Worm (Caenorhabditis elegans) whole organism, L4 larva: ENCODE measurements around the gene C14B9.3.
A peak's percentile ranks its signal among the peaks of the same experiment; 100 is the strongest.

Source experiments
- F26F4.8 ChIP-seq: fragments of 200-800 bp; sonication (Bioruptor generic); conservative IDR thresholded peaks from 2 replicates; pipeline ENCODE4 v1.3.6; 2022; ENCODE audit warnings: missing genetic modification characterization, missing compliant biosample characterization
- F49E8.2 ChIP-seq: sonication (generic microtip); optimal IDR thresholded peaks from 2 replicates; lab custom pipeline; 2016; ENCODE audit warnings: missing compliant biosample characterization, mild to moderate bottlenecking, missing genetic modification characterization, borderline replicate concordance
- T26A8.4 ChIP-seq: fragments of 200-800 bp; sonication (Bioruptor generic); IDR thresholded peaks from 2 replicates; pipeline ENCODE4 v1.3.6; 2022; ENCODE audit warnings: missing genetic modification characterization, missing compliant biosample characterization
- Y5F2A.4 ChIP-seq: fragments of 200-800 bp; sonication (Bioruptor generic); optimal IDR thresholded peaks from 2 replicates; lab custom pipeline; 2018; ENCODE audit warnings: mild to moderate bottlenecking, missing genetic modification characterization, missing compliant biosample characterization
- Y75B8A.6 ChIP-seq: fragments of 200-800 bp; sonication (Bioruptor generic); IDR thresholded peaks from 2 replicates; pipeline ENCODE4 v1.3.6; 2022; ENCODE audit warnings: missing genetic modification reagents, missing genetic modification characterization, missing compliant biosample characterization
- ZK337.2 ChIP-seq: fragments of 200-800 bp; sonication (Bioruptor generic); IDR thresholded peaks from 2 replicates; pipeline ENCODE4 v1.3.6; 2022; ENCODE audit warnings: missing genetic modification reagents, missing genetic modification characterization, missing compliant biosample characterization
- aha-1 ChIP-seq: fragments of 150-350 bp; peaks from one replicate; lab custom pipeline; 2014; ENCODE audit warnings: missing biosample characterization, missing genetic modification characterization
- aly-2 ChIP-seq: sonication (generic microtip); optimal IDR thresholded peaks from 2 replicates; lab custom pipeline; 2018; ENCODE audit warnings: missing biosample characterization, missing genetic modification characterization
- ama-1 ChIP-seq: fragments of 150-350 bp; optimal IDR thresholded peaks from 2 replicates; lab custom pipeline; 2014; ENCODE audit warnings: inconsistent platforms, mixed read lengths
- ceh-28 ChIP-seq: fragments of 150-350 bp; optimal IDR thresholded peaks from 2 replicates; lab custom pipeline; 2014; ENCODE audit warnings: missing biosample characterization, missing genetic modification reagents, missing genetic modification characterization
- ceh-32 ChIP-seq: sonication (generic microtip); optimal IDR thresholded peaks from 2 replicates; lab custom pipeline; 2016; ENCODE audit warnings: mild to moderate bottlenecking, missing genetic modification characterization, missing compliant biosample characterization; ENCODE audit not compliant: poor library complexity
- ceh-44 ChIP-seq: fragments of 200-800 bp; sonication (Bioruptor generic); IDR thresholded peaks from 2 replicates; pipeline ENCODE4 v1.3.6; 2022; ENCODE audit warnings: missing genetic modification reagents, missing genetic modification characterization, missing compliant biosample characterization
- ctbp-1 ChIP-seq: fragments of 200-800 bp; sonication (Bioruptor generic); IDR thresholded peaks from 2 replicates; pipeline ENCODE4 v1.3.6; 2022; ENCODE audit warnings: missing genetic modification reagents, missing genetic modification characterization, missing compliant biosample characterization
- daf-16 ChIP-seq, 3 experiments: sonication (generic microtip); optimal IDR thresholded peaks; 2 replicates each; lab custom pipeline; 2016 to 2017; ENCODE audit warnings: missing genetic modification characterization in 3 of 3, missing genetic modification reagents in 3 of 3, mild to moderate bottlenecking in 2 of 3, missing compliant biosample characterization in 2 of 3, missing biosample characterization in 1 of 3, moderate library complexity in 1 of 3
- dmd-9 ChIP-seq: fragments of 200-800 bp; sonication (Bioruptor generic); IDR thresholded peaks from 2 replicates; pipeline ENCODE4 v1.3.6; 2022; ENCODE audit warnings: missing genetic modification reagents, missing genetic modification characterization, missing compliant biosample characterization
- duxl-1 ChIP-seq: sonication (generic microtip); optimal IDR thresholded peaks from 2 replicates; lab custom pipeline; 2016; ENCODE audit warnings: mild to moderate bottlenecking, missing genetic modification characterization, moderate library complexity, missing compliant biosample characterization; ENCODE audit not compliant: poor library complexity
- dve-1 ChIP-seq: sonication (generic microtip); optimal IDR thresholded peaks from 2 replicates; lab custom pipeline; 2017; ENCODE audit warnings: antibody characterized with exemption, mild to moderate bottlenecking, missing genetic modification characterization, missing compliant biosample characterization; ENCODE audit not compliant: insufficient read depth
- egl-27 ChIP-seq: sonication (generic microtip); optimal IDR thresholded peaks from 3 replicates; lab custom pipeline; 2017; ENCODE audit warnings: missing biosample characterization, missing genetic modification reagents, missing genetic modification characterization
- egl-43 ChIP-seq: fragments of 200-800 bp; sonication (Bioruptor generic); IDR thresholded peaks from 2 replicates; pipeline ENCODE4 v1.3.6; 2022; ENCODE audit warnings: missing genetic modification reagents, missing genetic modification characterization, missing compliant biosample characterization
- hlh-30 ChIP-seq: sonication (generic microtip); optimal IDR thresholded peaks from 2 replicates; lab custom pipeline; 2017; ENCODE audit warnings: antibody characterized with exemption, mild to moderate bottlenecking, missing genetic modification characterization, missing compliant biosample characterization; ENCODE audit not compliant: insufficient read depth
- lim-7 ChIP-seq: fragments of 200-800 bp; sonication (Bioruptor generic); IDR thresholded peaks from 2 replicates; pipeline ENCODE4 v1.3.6; 2022; ENCODE audit warnings: missing genetic modification characterization, missing compliant biosample characterization
- lin-15B ChIP-seq: fragments of 150-350 bp; sonication (generic microtip); optimal IDR thresholded peaks from 3 replicates; lab custom pipeline; 2014; ENCODE audit warnings: missing biosample characterization, missing genetic modification characterization
- lin-39 ChIP-seq: fragments of 150-350 bp; optimal IDR thresholded peaks from 2 replicates; lab custom pipeline; 2014; ENCODE audit warnings: missing biosample characterization, missing genetic modification reagents, missing genetic modification characterization
- lsy-2 ChIP-seq, 2 experiments: fragments of 150-350 bp in 1 of 2; sonication (generic microtip) in 1 of 2; optimal IDR thresholded peaks; 2 replicates each; lab custom pipeline; 2014 to 2017; ENCODE audit warnings: missing biosample characterization in 2 of 2, missing genetic modification characterization in 2 of 2
- nhr-102 ChIP-seq: sonication (generic microtip); optimal IDR thresholded peaks from 2 replicates; lab custom pipeline; 2016; ENCODE audit warnings: mild to moderate bottlenecking, missing genetic modification characterization, moderate library complexity, missing compliant biosample characterization
- nhr-111 ChIP-seq: fragments of 200-800 bp; sonication (Bioruptor generic); optimal IDR thresholded peaks from 2 replicates; lab custom pipeline; 2018; ENCODE audit warnings: mild to moderate bottlenecking, missing genetic modification characterization, missing compliant biosample characterization
- nhr-48 ChIP-seq: sonication (generic microtip); optimal IDR thresholded peaks from 2 replicates; lab custom pipeline; 2016; ENCODE audit warnings: mild to moderate bottlenecking, missing genetic modification characterization, missing compliant biosample characterization
- nhr-6 ChIP-seq: fragments of 150-350 bp; optimal IDR thresholded peaks from 2 replicates; lab custom pipeline; 2014; ENCODE audit warnings: missing biosample characterization, missing genetic modification characterization
- nhr-76 ChIP-seq: fragments of 150-350 bp; optimal IDR thresholded peaks from 2 replicates; lab custom pipeline; 2014; ENCODE audit warnings: missing biosample characterization, missing genetic modification characterization
- pha-4 ChIP-seq, 2 experiments: fragments of 150-350 bp in 1 of 2; fragments of 200-800 bp in 1 of 2; sonication (Bioruptor generic) in 1 of 2; IDR thresholded peaks in 1 of 2; optimal IDR thresholded peaks in 1 of 2; 2 replicates each; pipeline versions ENCODE4 v1.3.6 to Lab custom; 2014 to 2022; ENCODE audit warnings: missing genetic modification characterization in 2 of 2, missing genetic modification reagents in 2 of 2, missing biosample characterization in 1 of 2, missing compliant biosample characterization in 1 of 2
- php-3 ChIP-seq: fragments of 200-800 bp; sonication (Bioruptor generic); IDR thresholded peaks from 2 replicates; pipeline ENCODE4 v1.3.6; 2022; ENCODE audit warnings: missing genetic modification reagents, missing genetic modification characterization, missing compliant biosample characterization
- rbr-2 ChIP-seq: sonication (generic microtip); optimal IDR thresholded peaks from 2 replicates; lab custom pipeline; 2016; ENCODE audit warnings: missing genotype, missing genetic modification characterization, missing compliant biosample characterization
- snpc-1.2 ChIP-seq: fragments of 200-800 bp; sonication (Bioruptor generic); IDR thresholded peaks from 2 replicates; pipeline ENCODE4 v1.3.6; 2022; ENCODE audit warnings: missing genetic modification reagents, missing genetic modification characterization, missing compliant biosample characterization
- unc-62 ChIP-seq, 3 experiments: fragments of 150-350 bp in 1 of 3; sonication (generic microtip); optimal IDR thresholded peaks in 2 of 3; peaks in 1 of 3; 1 replicate in 1 of 3; 2 replicates in 2 of 3; lab custom pipeline; 2014 to 2017; ENCODE audit warnings: missing biosample characterization in 3 of 3, missing genetic modification characterization in 3 of 3, missing genetic modification reagents in 3 of 3, missing genotype in 1 of 3
- zag-1 ChIP-seq: fragments of 150-350 bp; optimal IDR thresholded peaks from 2 replicates; lab custom pipeline; 2014; ENCODE audit warnings: missing biosample characterization, missing genetic modification characterization
- zfp-2 ChIP-seq: sonication (generic microtip); optimal IDR thresholded peaks from 2 replicates; lab custom pipeline; 2016; ENCODE audit warnings: mild to moderate bottlenecking, missing genetic modification characterization, missing compliant biosample characterization

C14B9.3 gene

DNA sequence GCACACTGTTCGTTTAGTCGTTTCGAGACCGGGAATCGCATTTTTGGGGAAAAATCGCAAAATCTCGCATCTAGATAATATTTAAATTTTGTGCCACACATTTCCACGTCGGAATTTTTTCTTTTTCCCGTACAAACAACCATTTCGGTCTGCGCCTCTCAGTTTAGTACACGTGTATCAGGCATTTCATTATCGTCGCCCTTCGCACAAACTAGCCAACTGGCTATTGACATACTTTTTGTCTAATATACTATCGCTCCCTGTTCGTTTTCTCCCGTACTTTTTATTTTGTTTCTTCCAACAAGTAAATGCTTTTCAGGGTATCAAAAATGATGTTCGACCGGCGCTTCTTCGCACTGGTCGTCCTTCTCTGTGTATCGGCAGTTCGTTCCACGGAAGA lies 24.8 kb downstream of the C14B9.3 start, which contains the start of gene C14B9.2 (continued):
- TF ChIP-seq nhr-48 (tag; lab: Kevin White, UChicago) (no peak), hlh-30 (no peak), php-3 (no peak), unc-62 (GFP tag; optimal IDR thresholded peaks at IDR 0.05 in 1 of 2; lab: Kevin White, UChicago) (no peak), unc-62 (tag; optimal IDR thresholded peaks at IDR 0.05; lab: Kevin White, UChicago) (no peak), duxl-1 (tag; lab: Kevin White, UChicago) (no peak)

DNA sequence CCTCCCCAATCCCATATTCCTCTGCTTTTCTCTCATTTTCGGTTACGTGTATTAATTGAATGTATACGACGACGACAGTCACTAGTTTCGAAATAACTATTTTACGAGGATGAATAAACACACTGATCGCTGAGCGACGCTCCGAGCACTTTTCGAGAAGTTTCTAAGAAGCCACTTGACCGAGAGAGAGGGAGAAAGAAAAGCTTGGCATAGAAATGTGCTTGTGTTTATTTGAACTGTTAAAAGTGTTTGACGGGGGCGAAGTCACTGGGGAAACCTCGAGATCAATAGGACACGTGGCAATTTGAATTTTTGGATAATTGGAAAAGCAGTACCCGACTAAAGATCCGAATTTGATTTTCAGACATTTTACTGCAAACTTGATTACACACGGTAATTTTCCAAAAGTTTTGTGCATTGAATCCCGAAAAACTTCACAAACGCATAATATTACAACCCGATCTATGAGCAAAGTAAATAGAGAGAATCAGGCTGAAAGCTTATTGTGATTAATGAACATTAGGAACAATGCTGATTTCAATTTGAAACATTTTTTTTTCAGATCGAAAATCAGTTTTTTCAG lies 28.0 kb downstream of the C14B9.3 start:
- TF ChIP-seq egl-43 (GFP tag; lab: Robert Waterston, UW) (no peak), ama-1 (lab: Kevin White, UChicago) (peak; percentile 51), rbr-2 (tag; lab: Kevin White, UChicago) (no peak), nhr-111 (GFP tag; lab: Kevin White, UChicago) (no peak), Y75B8A.6 (GFP tag; lab: Robert Waterston, UW) (no peak), unc-62 (GFP tag; optimal IDR thresholded peaks at IDR 0.05 in 1 of 2; lab: Kevin White, UChicago) (peak in 1 of 2 experiments; percentile 86), unc-62 (tag; optimal IDR thresholded peaks at IDR 0.05; lab: Kevin White, UChicago) (no peak), lsy-2 (tag; optimal IDR thresholded peaks at IDR 0.05; lab: Kevin White, UChicago) (peak in 1 of 2 experiments; percentile 12), aha-1 (tag; lab: Kevin White, UChicago) (peak; percentile 89), daf-16 (GFP tag; optimal IDR thresholded peaks at IDR 0.05; lab: Kevin White, UChicago) (no peak), daf-16 (tag; optimal IDR thresholded peaks at IDR 0.05; lab: Kevin White, UChicago) (peak; percentile 40), egl-27 (no peak), pha-4 (GFP tag; IDR thresholded peaks at IDR 0.05; lab: Robert Waterston, UW) (peak; percentile 51; the same call in 1 of the 2 replicates), pha-4 (tag; optimal IDR thresholded peaks at IDR 0.05; lab: Kevin White, UChicago) (peak; percentile 78), dve-1 (tag; lab: Kevin White, UChicago) (peak; percentile 43), nhr-102 (tag; lab: Kevin White, UChicago) (peak; percentile 4), lin-39 (tag; lab: Kevin White, UChicago) (no peak), hlh-30 (peak; percentile 14), Y5F2A.4 (GFP tag; lab: Kevin White, UChicago) (no peak)

DNA sequence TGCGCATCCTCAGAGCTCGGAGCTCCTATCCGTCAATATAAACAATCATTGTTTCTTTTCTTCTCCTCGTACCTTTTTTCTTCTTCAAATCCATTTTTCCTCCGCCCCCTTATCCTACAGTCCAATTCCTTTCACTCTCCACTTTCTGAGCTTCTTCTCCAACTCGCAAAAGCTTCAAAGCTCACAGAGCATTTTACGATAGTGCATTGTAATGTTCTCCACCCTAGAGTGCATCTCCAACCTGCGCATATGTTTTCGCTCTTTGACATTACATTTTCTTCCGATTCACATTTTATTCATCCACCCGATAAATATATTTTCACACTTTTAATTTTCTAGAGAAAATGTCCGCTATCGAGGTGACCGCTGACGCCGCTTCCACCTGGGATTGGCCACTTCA lies 29.2 kb downstream of the C14B9.3 start, which contains the start of gene hsp-12.2:
Gene hsp-12.2, plus strand, starts transcription at position 301 of the 400 bp plus-strand sequence.
- TF ChIP-seq ceh-44 (GFP tag; lab: Robert Waterston, UW) = no peak
- no peak for TF ChIP-seq dve-1 (tag; lab: Kevin White, UChicago)
- no peak for TF ChIP-seq ceh-32 (tag; lab: Kevin White, UChicago)
- no peak for TF ChIP-seq hlh-30
- TF ChIP-seq daf-16 (GFP tag; optimal IDR thresholded peaks at IDR 0.05; lab: Kevin White, UChicago) = no peak
- TF ChIP-seq daf-16 (tag; optimal IDR thresholded peaks at IDR 0.05; lab: Kevin White, UChicago) = no peak
- no peak for TF ChIP-seq zag-1 (tag; lab: Kevin White, UChicago)
- no peak for TF ChIP-seq nhr-6 (tag; lab: Kevin White, UChicago)
- TF ChIP-seq lim-7 (GFP tag; lab: Robert Waterston, UW) = no peak
- TF ChIP-seq F26F4.8 (GFP tag; lab: Robert Waterston, UW) = no peak
- no peak for TF ChIP-seq aly-2 (tag; lab: Kevin White, UChicago)
- no peak for TF ChIP-seq ceh-28 (tag; lab: Kevin White, UChicago)
- TF ChIP-seq snpc-1.2 = no peak
- TF ChIP-seq nhr-76 (tag; lab: Kevin White, UChicago) = no peak
- no peak for TF ChIP-seq dmd-9 (GFP tag; lab: Robert Waterston, UW)
- TF ChIP-seq F49E8.2 (tag; lab: Kevin White, UChicago) = no peak
- TF ChIP-seq ctbp-1 = no peak
- TF ChIP-seq ZK337.2 = no peak
- TF ChIP-seq lin-15B (tag; lab: Kevin White, UChicago) = no peak
- no peak for TF ChIP-seq zfp-2 (tag; lab: Kevin White, UChicago)
- no peak for TF ChIP-seq T26A8.4 (GFP tag; lab: Robert Waterston, UW)
